Worm (Caenorhabditis elegans): ENCODE data around the gene cbp-2.

DNA sequence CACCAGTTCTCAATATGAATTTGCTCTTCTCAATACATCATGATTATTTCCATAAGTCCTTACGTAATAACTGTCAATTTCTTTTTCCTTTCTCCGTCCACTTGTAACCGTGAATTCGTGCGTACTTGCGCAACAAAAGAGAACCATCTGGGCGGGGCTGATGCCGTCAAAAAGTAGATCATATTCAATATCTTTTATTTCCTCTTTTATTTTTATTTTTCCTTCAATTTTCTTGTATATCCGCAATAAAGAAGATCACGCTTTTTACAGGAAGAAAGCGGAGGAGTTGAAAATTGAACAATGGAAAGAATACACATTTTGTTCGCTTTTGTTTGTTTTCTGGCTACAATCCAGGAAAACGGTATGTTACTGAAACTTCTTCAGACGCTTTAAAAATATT, 30.1 kb upstream of the cbp-2 start, which contains the start of gene mam-7:
- TF ChIP-seq ceh-48 (tag; optimal IDR thresholded peaks at IDR 0.05) (no peak), unc-86 (tag; optimal IDR thresholded peaks at IDR 0.05) (no peak), pax-1 (tag; optimal IDR thresholded peaks at IDR 0.05) (no peak), elt-2 (tag; optimal IDR thresholded peaks at IDR 0.05) (no peak)

All from whole organism, late embryonic.